Worm (Caenorhabditis elegans) whole organism, L1 larva: ENCODE measurements around the gene Y62F5A.10.

Source experiments
- Y116A8C.19 ChIP-seq: sonication (generic microtip); optimal IDR thresholded peaks from 2 replicates; lab custom pipeline; 2016; ENCODE audit warnings: missing compliant biosample characterization, missing genetic modification characterization, borderline replicate concordance
- alr-1 ChIP-seq: fragments of 200-800 bp; sonication (Bioruptor generic); optimal IDR thresholded peaks from 2 replicates; lab custom pipeline; 2018; ENCODE audit warnings: borderline replicate concordance, mild to moderate bottlenecking, missing genetic modification characterization, missing compliant biosample characterization
- lin-35 ChIP-seq, 2 experiments: fragments of 150-350 bp; optimal IDR thresholded peaks; 2 replicates each; lab custom pipeline; 2014; ENCODE audit warnings: missing biosample characterization in 2 of 2, missing genetic modification characterization in 2 of 2, missing genetic modification reagents in 2 of 2
- mdl-1 ChIP-seq, 2 experiments: fragments of 150-350 bp; optimal IDR thresholded peaks; 2 replicates each; lab custom pipeline; 2014 to 2017; ENCODE audit warnings: missing biosample characterization in 2 of 2, missing genetic modification characterization in 2 of 2, inconsistent platforms in 1 of 2
- skn-1 ChIP-seq: fragments of 150-350 bp; optimal IDR thresholded peaks from 2 replicates; lab custom pipeline; 2014; ENCODE audit warnings: missing biosample characterization, missing genetic modification characterization
- unc-130 ChIP-seq: fragments of 150-350 bp; optimal IDR thresholded peaks from 2 replicates; lab custom pipeline; 2017; ENCODE audit warnings: missing biosample characterization, missing genetic modification characterization, inconsistent platforms
- zag-1 ChIP-seq: fragments of 150-350 bp; optimal IDR thresholded peaks from 2 replicates; lab custom pipeline; 2014; ENCODE audit warnings: missing biosample characterization, missing genetic modification characterization

- no peak for TF ChIP-seq Y116A8C.19 (tag; lab: Kevin White, UChicago)
- TF ChIP-seq alr-1 (tag; lab: Kevin White, UChicago): no peak
- TF ChIP-seq mdl-1 (tag; optimal IDR thresholded peaks at IDR 0.05; lab: Kevin White, UChicago): no peak
- TF ChIP-seq unc-130 (tag; lab: Kevin White, UChicago): no peak
- TF ChIP-seq skn-1: no peak
- TF ChIP-seq zag-1 (tag; lab: Kevin White, UChicago): no peak
- no peak for TF ChIP-seq lin-35 (GFP tag; optimal IDR thresholded peaks at IDR 0.05; lab: Kevin White, UChicago)
Measured at ce11 chrII:11526954-11527353, 5.6 kb downstream of the Y62F5A.10 start, which contains the start of gene age-1.
